Fruit fly (Drosophila melanogaster) Kc167 (cell line): ENCODE data around the gene Prx3.

Source experiments
- Myc ChIP-seq: fragments of >200 bp; optimal IDR thresholded peaks from 2 replicates; lab custom pipeline; 2017; ENCODE audit warnings: missing external identifiers
- h ChIP-seq: fragments of >200 bp; optimal IDR thresholded peaks from 3 replicates; lab custom pipeline; 2018; ENCODE audit warnings: missing external identifiers
- insv ChIP-seq: fragments of >200 bp; optimal IDR thresholded peaks from 3 replicates; lab custom pipeline; 2018; ENCODE audit warnings: missing external identifiers
- psq ChIP-seq: fragments of >200 bp; optimal IDR thresholded peaks from 2 replicates; lab custom pipeline; 2017; ENCODE audit warnings: missing external identifiers

- TF ChIP-seq h (no peak), psq (lab: Kevin White, UChicago) (no peak), insv (lab: Kevin White, UChicago) (no peak), Myc (lab: Kevin White, UChicago) (no peak)
These were observed 37.5 kb upstream of the Prx3 start for dm6 chr3R:17583658-17584460.
